Worm (Caenorhabditis elegans) whole organism, L4 larva: ENCODE results near the gene T21E8.6.

Experiments used
- ZK337.2 ChIP-seq: fragments of 200-800 bp; sonication (Bioruptor generic); IDR thresholded peaks from 2 replicates; pipeline ENCODE4 v1.3.6; 2022; ENCODE audit warnings: missing genetic modification reagents, missing genetic modification characterization, missing compliant biosample characterization
- aly-2 ChIP-seq: sonication (generic microtip); optimal IDR thresholded peaks from 2 replicates; lab custom pipeline; 2018; ENCODE audit warnings: missing biosample characterization, missing genetic modification characterization
- ama-1 ChIP-seq: fragments of 150-350 bp; optimal IDR thresholded peaks from 2 replicates; lab custom pipeline; 2014; ENCODE audit warnings: inconsistent platforms, mixed read lengths
- daf-8 ChIP-seq: fragments of 200-800 bp; sonication (Bioruptor generic); IDR thresholded peaks from 2 replicates; pipeline ENCODE4 v1.3.6; 2022; ENCODE audit warnings: missing genetic modification characterization, missing compliant biosample characterization
- dmd-9 ChIP-seq: fragments of 200-800 bp; sonication (Bioruptor generic); IDR thresholded peaks from 2 replicates; pipeline ENCODE4 v1.3.6; 2022; ENCODE audit warnings: missing genetic modification reagents, missing genetic modification characterization, missing compliant biosample characterization
- fkh-10 ChIP-seq: fragments of 150-350 bp; optimal IDR thresholded peaks from 2 replicates; lab custom pipeline; 2014; ENCODE audit warnings: missing biosample characterization, missing genetic modification reagents, missing genetic modification characterization
- lin-39 ChIP-seq: fragments of 150-350 bp; optimal IDR thresholded peaks from 2 replicates; lab custom pipeline; 2014; ENCODE audit warnings: missing biosample characterization, missing genetic modification reagents, missing genetic modification characterization
- lir-3 ChIP-seq: sonication (generic microtip); optimal IDR thresholded peaks from 2 replicates; lab custom pipeline; 2016; ENCODE audit warnings: mild to moderate bottlenecking, missing genetic modification characterization, missing compliant biosample characterization
- lsy-2 ChIP-seq, 2 experiments: fragments of 150-350 bp in 1 of 2; sonication (generic microtip) in 1 of 2; optimal IDR thresholded peaks; 2 replicates each; lab custom pipeline; 2014 to 2017; ENCODE audit warnings: missing biosample characterization in 2 of 2, missing genetic modification characterization in 2 of 2
- mes-2 ChIP-seq: sonication (generic microtip); optimal IDR thresholded peaks from 2 replicates; lab custom pipeline; 2016; ENCODE audit warnings: missing genotype, mild to moderate bottlenecking, missing genetic modification characterization, missing compliant biosample characterization; ENCODE audit not compliant: poor library complexity, severe bottlenecking
- nhr-28 ChIP-seq: fragments of 150-350 bp; optimal IDR thresholded peaks from 2 replicates; lab custom pipeline; 2014; ENCODE audit warnings: missing biosample characterization, missing genetic modification characterization
- nhr-6 ChIP-seq: fragments of 150-350 bp; optimal IDR thresholded peaks from 2 replicates; lab custom pipeline; 2014; ENCODE audit warnings: missing biosample characterization, missing genetic modification characterization
- pha-4 ChIP-seq, 2 experiments: fragments of 150-350 bp in 1 of 2; fragments of 200-800 bp in 1 of 2; sonication (Bioruptor generic) in 1 of 2; IDR thresholded peaks in 1 of 2; optimal IDR thresholded peaks in 1 of 2; 2 replicates each; pipeline versions ENCODE4 v1.3.6 to Lab custom; 2014 to 2022; ENCODE audit warnings: missing genetic modification characterization in 2 of 2, missing genetic modification reagents in 2 of 2, missing biosample characterization in 1 of 2, missing compliant biosample characterization in 1 of 2
- unc-130 ChIP-seq: sonication (generic microtip); optimal IDR thresholded peaks from 2 replicates; lab custom pipeline; 2016; ENCODE audit warnings: missing genetic modification reagents, missing genetic modification characterization, missing compliant biosample characterization

DNA sequence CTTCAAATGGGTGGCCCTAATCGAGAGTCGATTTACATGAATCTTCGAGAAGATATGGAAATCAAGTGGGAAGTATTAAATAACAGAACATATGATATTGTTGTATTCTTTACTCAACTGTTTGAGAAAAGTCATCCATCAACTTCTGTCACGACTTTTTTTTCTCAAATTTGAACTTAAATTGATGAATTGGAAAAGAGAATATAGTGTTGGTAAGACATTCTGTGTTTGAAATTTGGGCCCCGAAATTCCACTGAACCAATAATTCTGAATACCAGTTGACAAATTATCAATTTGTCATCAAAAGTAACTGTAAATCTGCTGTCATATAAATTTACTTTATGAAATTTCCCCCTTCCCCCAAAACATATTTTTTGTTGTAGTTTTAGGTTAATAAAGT, 35.2 kb upstream of the T21E8.6 start:
- TF ChIP-seq dmd-9, result no peak
- no peak for TF ChIP-seq fkh-10
- no peak for TF ChIP-seq mes-2 (tag; lab: Kevin White, UChicago)
- no peak for TF ChIP-seq ZK337.2 (GFP tag; lab: Robert Waterston, UW)
- TF ChIP-seq pha-4 (GFP tag; IDR thresholded peaks at IDR 0.05; lab: Robert Waterston, UW), result no peak
- TF ChIP-seq pha-4 (tag; optimal IDR thresholded peaks at IDR 0.05; lab: Kevin White, UChicago), result no peak
- TF ChIP-seq unc-130, result no peak
- TF ChIP-seq nhr-28, result no peak
- no peak for TF ChIP-seq daf-8 (GFP tag; lab: Robert Waterston, UW)
- no peak for TF ChIP-seq nhr-6 (tag; lab: Kevin White, UChicago)
- TF ChIP-seq aly-2 (tag; lab: Kevin White, UChicago), result no peak
- TF ChIP-seq lir-3 (tag; lab: Kevin White, UChicago), result no peak
- TF ChIP-seq lin-39, result no peak
- no peak for TF ChIP-seq ama-1 (lab: Kevin White, UChicago)
- TF ChIP-seq lsy-2 (tag; optimal IDR thresholded peaks at IDR 0.05; lab: Kevin White, UChicago), result no peak
